Worm (Caenorhabditis elegans) whole organism, L2 larva: ENCODE data around the gene lin-5.

ENCODE experiments used
- ama-1 ChIP-seq: fragments of 150-350 bp; optimal IDR thresholded peaks from 2 replicates; lab custom pipeline; 2018; ENCODE audit warnings: inconsistent platforms
- ceh-82 ChIP-seq: fragments of 150-350 bp; optimal IDR thresholded peaks from 2 replicates; lab custom pipeline; 2014; ENCODE audit warnings: missing biosample characterization, missing genetic modification characterization
- fos-1 ChIP-seq: fragments of 150-350 bp; optimal IDR thresholded peaks from 2 replicates; lab custom pipeline; 2014; ENCODE audit warnings: missing biosample characterization, missing genetic modification characterization
- lin-11 ChIP-seq: fragments of 150-350 bp; sonication (generic microtip); optimal IDR thresholded peaks from 2 replicates; lab custom pipeline; 2014; ENCODE audit warnings: missing biosample characterization, missing genetic modification characterization, inconsistent platforms, mixed read lengths
- lin-13 ChIP-seq: fragments of 150-350 bp; optimal IDR thresholded peaks from 2 replicates; lab custom pipeline; 2014; ENCODE audit warnings: missing biosample characterization, missing genetic modification reagents, missing genetic modification characterization
- nhr-11 ChIP-seq: fragments of 150-350 bp; optimal IDR thresholded peaks from 2 replicates; lab custom pipeline; 2014; ENCODE audit warnings: missing biosample characterization, missing genetic modification characterization
- nhr-21 ChIP-seq: fragments of 150-350 bp; optimal IDR thresholded peaks from 2 replicates; lab custom pipeline; 2014; ENCODE audit warnings: missing biosample characterization, missing genetic modification characterization
- nhr-6 ChIP-seq: fragments of 150-350 bp; optimal IDR thresholded peaks from 2 replicates; lab custom pipeline; 2014; ENCODE audit warnings: missing biosample characterization, missing genetic modification characterization
- sma-3 ChIP-seq: sonication (generic microtip); optimal IDR thresholded peaks from 2 replicates; lab custom pipeline; 2016; ENCODE audit warnings: missing genetic modification reagents, missing genetic modification characterization, missing compliant biosample characterization
- unc-62 ChIP-seq: fragments of 150-350 bp; optimal IDR thresholded peaks from 2 replicates; lab custom pipeline; 2014; ENCODE audit warnings: missing biosample characterization, missing genetic modification reagents, missing genetic modification characterization
- zag-1 ChIP-seq: fragments of 150-350 bp; optimal IDR thresholded peaks from 2 replicates; lab custom pipeline; 2014; ENCODE audit warnings: missing biosample characterization, missing genetic modification characterization

ce11 chrII:7900190-7900672 is 39.9 kb downstream of the lin-5 start, which contains the start of gene rev-1:
- no peak for TF ChIP-seq nhr-21 (tag; lab: Kevin White, UChicago)
- TF ChIP-seq ama-1: no peak
- no peak for TF ChIP-seq ceh-82 (tag; lab: Kevin White, UChicago)
- no peak for TF ChIP-seq nhr-6 (tag; lab: Kevin White, UChicago)
- no peak for TF ChIP-seq unc-62 (GFP tag; lab: Kevin White, UChicago)
- TF ChIP-seq sma-3 (GFP tag; lab: Kevin White, UChicago): no peak
- TF ChIP-seq fos-1 (tag; lab: Kevin White, UChicago): no peak
- no peak for TF ChIP-seq lin-11 (tag; lab: Kevin White, UChicago)
- TF ChIP-seq nhr-11: no peak
- TF ChIP-seq zag-1 (tag; lab: Kevin White, UChicago): no peak
- TF ChIP-seq lin-13 (GFP tag; lab: Kevin White, UChicago): no peak
